Worm (Caenorhabditis elegans) whole organism, mixed stage, embryonic: ENCODE data around the gene taf-6.1.

ENCODE experiments used
- ceh-39 ChIP-seq: fragments of 150-350 bp; optimal IDR thresholded peaks from 2 replicates; lab custom pipeline; 2014; ENCODE audit warnings: missing biosample characterization, missing genetic modification characterization
- cnd-1 ChIP-seq: fragments of 200-800 bp; sonication (Bioruptor generic); optimal IDR thresholded peaks from 2 replicates; lab custom pipeline; 2018; ENCODE audit warnings: mild to moderate bottlenecking, missing genetic modification characterization, missing compliant biosample characterization
- lin-13 ChIP-seq: fragments of 150-350 bp; optimal IDR thresholded peaks from 2 replicates; lab custom pipeline; 2014; ENCODE audit warnings: missing biosample characterization, missing genetic modification characterization
- mep-1 ChIP-seq: fragments of 150-350 bp; optimal IDR thresholded peaks from 2 replicates; lab custom pipeline; 2017; ENCODE audit warnings: missing biosample characterization, missing genetic modification reagents, missing genetic modification characterization, inconsistent platforms
- nhr-28 ChIP-seq: fragments of 150-350 bp; optimal IDR thresholded peaks from 2 replicates; lab custom pipeline; 2014; ENCODE audit warnings: missing biosample characterization, missing genetic modification characterization
- pha-4 ChIP-seq: fragments of 150-350 bp; optimal IDR thresholded peaks from 2 replicates; lab custom pipeline; 2018; ENCODE audit warnings: missing biosample characterization, missing genetic modification reagents, missing genetic modification characterization

DNA sequence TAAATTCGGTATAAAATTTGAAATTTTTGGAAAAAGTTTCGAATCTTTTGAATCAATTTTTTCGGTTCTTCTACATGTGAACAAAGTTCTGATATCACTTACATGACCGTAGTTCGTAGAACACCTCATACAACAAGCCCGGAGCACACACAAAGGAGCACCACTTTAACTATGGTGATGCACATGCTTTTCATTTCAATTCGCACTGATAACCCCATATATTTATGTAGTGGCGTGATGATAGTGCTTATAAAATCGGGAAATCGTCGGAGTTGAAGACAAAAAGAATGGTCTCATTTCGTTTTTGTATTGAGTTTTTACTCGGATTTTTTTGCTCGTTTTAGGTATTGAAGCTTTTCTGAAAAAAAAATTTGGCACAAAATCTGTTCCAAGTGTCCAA lies 12.9 kb downstream of the taf-6.1 start, which contains the start of gene W09B6.4:
- TF ChIP-seq mep-1 (no peak), ceh-39 (tag; lab: Kevin White, UChicago) (no peak), pha-4 (tag; lab: Kevin White, UChicago) (no peak), nhr-28 (tag; lab: Kevin White, UChicago) (no peak), cnd-1 (tag; lab: Kevin White, UChicago) (no peak), lin-13 (tag; lab: Kevin White, UChicago) (no peak)
